Fruit fly (Drosophila melanogaster) whole organism, prepupa: Measurements from ENCODE around the gene Csas.

Source experiments
- CG10631 ChIP-seq: fragments of 200-800 bp; sonication (Bioruptor generic); optimal IDR thresholded peaks from 2 replicates; lab custom pipeline; 2016; ENCODE audit warnings: missing biosample characterization, missing genetic modification characterization
- CG11294 ChIP-seq: fragments of 200-800 bp; sonication (Bioruptor generic); IDR thresholded peaks from 2 replicates; pipeline ENCODE4 v1.3.6; 2022; ENCODE audit warnings: missing biosample characterization, missing genetic modification characterization
- CG11762 ChIP-seq: fragments of 200-800 bp; sonication (Bioruptor generic); optimal IDR thresholded peaks from 3 replicates; lab custom pipeline; 2016; ENCODE audit warnings: missing biosample characterization, missing genetic modification characterization; ENCODE audit not compliant: insufficient read depth
- CG16779 ChIP-seq: fragments of 200-800 bp; sonication (Bioruptor generic); optimal IDR thresholded peaks from 3 replicates; lab custom pipeline; 2017; ENCODE audit warnings: missing biosample characterization, mild to moderate bottlenecking, missing genetic modification characterization
- CG3032 ChIP-seq: fragments of 200-800 bp; optimal IDR thresholded peaks from 2 replicates; lab custom pipeline; 2019; ENCODE audit warnings: missing biosample characterization, mild to moderate bottlenecking, missing genetic modification characterization, moderate library complexity
- CG31627 ChIP-seq: fragments of 200-800 bp; sonication (Bioruptor generic); optimal IDR thresholded peaks from 3 replicates; lab custom pipeline; 2016; ENCODE audit warnings: missing biosample characterization, missing genetic modification characterization
- CG32006 ChIP-seq: fragments of 200-800 bp; sonication (Bioruptor generic); optimal IDR thresholded peaks from 3 replicates; lab custom pipeline; 2017; ENCODE audit warnings: missing biosample characterization, mild to moderate bottlenecking, missing genetic modification characterization
- CG3919 ChIP-seq: fragments of 200-800 bp; sonication (Bioruptor generic); optimal IDR thresholded peaks from 3 replicates; lab custom pipeline; 2016; ENCODE audit warnings: missing biosample characterization, missing genetic modification characterization
- CG4318 ChIP-seq: fragments of 200-800 bp; sonication (Bioruptor generic); optimal IDR thresholded peaks from 3 replicates; lab custom pipeline; 2017; ENCODE audit warnings: missing biosample characterization, mild to moderate bottlenecking, missing genetic modification characterization
- CG6792 ChIP-seq: fragments of 200-800 bp; sonication (Bioruptor generic); optimal IDR thresholded peaks from 3 replicates; lab custom pipeline; 2016; ENCODE audit warnings: missing biosample characterization, missing genetic modification characterization
- CG6808 ChIP-seq: fragments of 200-800 bp; sonication (Bioruptor generic); optimal IDR thresholded peaks from 3 replicates; lab custom pipeline; 2017; ENCODE audit warnings: missing biosample characterization, missing genetic modification characterization, mild to moderate bottlenecking, moderate library complexity, missing genetic modification reagents
- CG8119 ChIP-seq: fragments of 200-800 bp; sonication (Bioruptor generic); IDR thresholded peaks from 3 replicates; pipeline ENCODE4 v1.3.6; 2022; ENCODE audit warnings: missing biosample characterization, missing genetic modification characterization
- CG8632 ChIP-seq: fragments of 200-800 bp; sonication (Bioruptor generic); optimal IDR thresholded peaks from 3 replicates; lab custom pipeline; 2016; ENCODE audit warnings: missing biosample characterization, missing genetic modification characterization
- CG9139 ChIP-seq: fragments of 200-800 bp; sonication (Bioruptor generic); optimal IDR thresholded peaks from 3 replicates; lab custom pipeline; 2017; ENCODE audit warnings: missing biosample characterization, mild to moderate bottlenecking, missing genetic modification characterization
- Eip75B ChIP-seq: fragments of 200-800 bp; sonication (Bioruptor generic); optimal IDR thresholded peaks from 3 replicates; lab custom pipeline; 2016; ENCODE audit warnings: missing biosample characterization, missing genetic modification characterization
- Eip78C ChIP-seq: fragments of 200-800 bp; sonication (Bioruptor generic); peaks from one replicate; lab custom pipeline; 2016; ENCODE audit warnings: missing biosample characterization, missing genetic modification characterization
- Eip93F ChIP-seq: fragments of 200-800 bp; sonication (Bioruptor generic); optimal IDR thresholded peaks from 2 replicates; lab custom pipeline; 2016; ENCODE audit warnings: missing biosample characterization, mild to moderate bottlenecking, missing genetic modification characterization
- Ets96B ChIP-seq: fragments of 200-800 bp; optimal IDR thresholded peaks from 2 replicates; lab custom pipeline; 2019; ENCODE audit warnings: missing biosample characterization, mild to moderate bottlenecking, missing genetic modification characterization, moderate library complexity
- Gug ChIP-seq: fragments of 200-800 bp; sonication (Bioruptor generic); IDR thresholded peaks from 2 replicates; pipeline ENCODE4 v1.3.6; 2022; ENCODE audit warnings: missing biosample characterization, missing genetic modification characterization
- Hr4 ChIP-seq: fragments of 200-800 bp; sonication (Bioruptor generic); optimal IDR thresholded peaks from 3 replicates; lab custom pipeline; 2016; ENCODE audit warnings: missing biosample characterization, missing genetic modification characterization
- Met ChIP-seq: fragments of 200-800 bp; sonication (Bioruptor generic); optimal IDR thresholded peaks from 3 replicates; lab custom pipeline; 2016; ENCODE audit warnings: missing biosample characterization, missing genetic modification characterization
- OdsH ChIP-seq: fragments of 200-800 bp; sonication (Bioruptor generic); optimal IDR thresholded peaks from 3 replicates; lab custom pipeline; 2016; ENCODE audit warnings: missing biosample characterization, missing genetic modification characterization
- Sox102F ChIP-seq: fragments of 200-800 bp; sonication (Bioruptor generic); optimal IDR thresholded peaks from 2 replicates; lab custom pipeline; 2016; ENCODE audit warnings: missing biosample characterization, mild to moderate bottlenecking, missing genetic modification characterization
- Sox14 ChIP-seq: fragments of 200-800 bp; sonication (Bioruptor generic); optimal IDR thresholded peaks from 3 replicates; lab custom pipeline; 2016; ENCODE audit warnings: missing biosample characterization, missing genetic modification characterization
- achi ChIP-seq: fragments of 200-800 bp; sonication (Bioruptor generic); optimal IDR thresholded peaks from 3 replicates; lab custom pipeline; 2016; ENCODE audit warnings: missing biosample characterization, missing genetic modification characterization
- acj6 ChIP-seq: fragments of 200-800 bp; sonication (Bioruptor generic); optimal IDR thresholded peaks from 3 replicates; lab custom pipeline; 2016; ENCODE audit warnings: missing biosample characterization, missing genetic modification characterization
- dsx ChIP-seq: fragments of 200-800 bp; optimal IDR thresholded peaks from 3 replicates; lab custom pipeline; 2019; ENCODE audit warnings: missing biosample characterization, mild to moderate bottlenecking, missing genetic modification characterization, moderate library complexity; ENCODE audit not compliant: poor library complexity, severe bottlenecking
- fd59A ChIP-seq: fragments of 200-800 bp; sonication (Bioruptor generic); optimal IDR thresholded peaks from 2 replicates; lab custom pipeline; 2017; ENCODE audit warnings: missing biosample characterization, mild to moderate bottlenecking, missing genetic modification characterization, missing genetic modification reagents
- fkh ChIP-seq: fragments of 200-800 bp; sonication (Bioruptor generic); optimal IDR thresholded peaks from 3 replicates; lab custom pipeline; 2017; ENCODE audit warnings: missing biosample characterization, mild to moderate bottlenecking, missing genetic modification characterization, moderate library complexity
- lz ChIP-seq: fragments of 200-800 bp; sonication (Bioruptor generic); optimal IDR thresholded peaks from 3 replicates; lab custom pipeline; 2016; ENCODE audit warnings: missing biosample characterization, missing genetic modification characterization
- net ChIP-seq: fragments of 200-800 bp; sonication (Bioruptor generic); optimal IDR thresholded peaks from 3 replicates; lab custom pipeline; 2016; ENCODE audit warnings: missing biosample characterization, missing genetic modification characterization
- pdm3 ChIP-seq: fragments of 200-800 bp; sonication (Bioruptor generic); optimal IDR thresholded peaks from 3 replicates; lab custom pipeline; 2016; ENCODE audit warnings: missing biosample characterization, missing genetic modification characterization
- salr ChIP-seq, 2 experiments: fragments of 200-800 bp; sonication (Bioruptor generic); optimal IDR thresholded peaks; 3 replicates each; lab custom pipeline; 2016 to 2018; ENCODE audit warnings: missing biosample characterization in 2 of 2, missing genetic modification characterization in 2 of 2, mild to moderate bottlenecking in 1 of 2
- spab ChIP-seq: fragments of 200-800 bp; sonication (Bioruptor generic); optimal IDR thresholded peaks from 2 replicates; lab custom pipeline; 2017; ENCODE audit warnings: missing biosample characterization, mild to moderate bottlenecking, missing genetic modification characterization, missing genetic modification reagents
- ss ChIP-seq, 2 experiments: fragments of 200-800 bp; sonication (Bioruptor generic); optimal IDR thresholded peaks; 2 replicates in 1 of 2; 3 replicates in 1 of 2; lab custom pipeline; 2017 to 2018; ENCODE audit warnings: mild to moderate bottlenecking in 2 of 2, missing biosample characterization in 2 of 2, missing genetic modification characterization in 2 of 2, moderate library complexity in 1 of 2
- svp ChIP-seq: fragments of 200-800 bp; sonication (Bioruptor generic); peaks from one replicate; lab custom pipeline; 2016; ENCODE audit warnings: missing biosample characterization, missing genetic modification characterization

Csas gene

DNA sequence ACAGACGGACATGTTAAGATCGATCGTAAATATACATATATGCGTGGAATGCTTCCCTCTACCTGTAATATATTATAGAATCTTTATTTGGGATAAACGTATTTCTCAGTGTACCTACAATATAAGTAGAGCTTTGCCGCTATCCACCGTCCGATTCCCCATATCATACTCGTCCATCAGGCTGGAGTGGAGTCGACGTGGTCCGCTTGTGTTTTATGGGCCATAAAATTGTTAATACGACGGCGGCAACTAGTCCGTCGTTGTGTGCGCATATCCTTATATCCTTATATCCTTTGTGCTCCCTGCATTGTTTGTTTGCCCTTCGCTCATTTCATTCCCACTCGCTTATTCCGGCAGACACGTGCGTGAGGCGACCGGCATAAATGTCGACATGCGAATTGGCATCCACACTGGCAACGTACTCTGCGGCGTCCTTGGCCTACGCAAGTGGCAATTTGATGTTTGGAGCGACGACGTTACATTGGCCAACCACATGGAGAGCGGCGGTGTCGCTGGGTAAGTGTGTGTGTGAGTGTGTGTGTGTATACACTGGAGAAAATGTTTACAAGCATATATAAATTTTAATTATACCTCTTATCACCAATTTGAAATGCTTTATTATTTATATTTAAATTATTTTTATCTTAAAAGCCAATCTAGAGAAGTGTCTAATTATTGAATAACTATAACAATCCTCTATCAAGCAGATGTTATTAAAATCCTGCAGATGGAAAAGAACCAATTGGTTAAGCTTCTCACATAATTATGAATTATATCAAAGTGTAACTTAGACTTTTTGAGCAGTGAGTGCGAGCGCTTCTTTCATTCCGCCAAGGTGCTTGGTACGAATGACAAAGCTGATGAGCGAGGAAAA, 19.8 kb downstream of the Csas start:
- TF ChIP-seq Eip93F (GFP tag; lab: Kevin White, UChicago) (no peak), achi (GFP tag; lab: Kevin White, UChicago) (no peak), dsx (no peak), CG11294 (no peak), acj6 (no peak), CG11762 (GFP tag; lab: Kevin White, UChicago) (no peak), svp (GFP tag; lab: Kevin White, UChicago) (peak; percentile 52)

DNA sequence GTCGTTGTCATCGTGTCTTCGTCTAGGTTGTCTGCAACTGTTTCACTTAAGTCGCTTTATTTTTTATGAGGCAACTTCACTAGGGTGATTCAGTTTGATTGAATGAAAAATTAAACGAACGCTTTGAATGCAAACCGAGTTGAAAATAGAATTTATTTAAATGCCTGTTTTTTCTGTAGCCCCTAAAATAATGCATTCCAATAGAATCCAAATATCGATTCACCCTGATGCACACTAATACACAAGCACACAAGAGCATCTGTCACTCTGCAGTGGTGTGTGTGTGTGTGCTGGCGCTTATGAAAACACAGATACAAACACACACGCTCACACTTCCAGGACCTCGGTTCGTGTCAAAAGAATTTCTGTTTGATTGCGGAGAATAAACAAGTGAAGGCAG, 27.0 kb downstream of the Csas start:
- TF ChIP-seq Ets96B (tag; lab: Kevin White, UChicago) (peak; percentile 51), Sox102F (GFP tag; lab: Kevin White, UChicago) (peak; percentile 7), CG3919 (no peak), CG6808 (GFP tag; lab: Kevin White, UChicago) (peak; percentile 2), pdm3 (peak; percentile 39), Hr4 (peak; percentile 39), CG9139 (peak; percentile 6), CG8632 (peak; percentile 28), fd59A (GFP tag; lab: Kevin White, UChicago) (peak; percentile 44), CG31627 (GFP tag; lab: Kevin White, UChicago) (peak; percentile 1), lz (GFP tag; lab: Kevin White, UChicago) (peak; percentile 15), CG16779 (peak; percentile 8), CG8119 (GFP tag; lab: Robert Waterston, UW) (peak; percentile 44; the same call in 2 of the 3 replicates), OdsH (GFP tag; lab: Kevin White, UChicago) (peak; percentile 12), Sox14 (GFP tag; lab: Kevin White, UChicago) (peak; percentile 5), net (GFP tag; lab: Kevin White, UChicago) (peak; percentile 28), acj6 (peak; percentile 14), dsx (peak; percentile 20), CG6792 (GFP tag; lab: Kevin White, UChicago) (peak; percentile 17), Met (GFP tag; lab: Kevin White, UChicago) (peak; percentile 23), achi (GFP tag; lab: Kevin White, UChicago) (peak; percentile 36), fkh (no peak), svp (GFP tag; lab: Kevin White, UChicago) (peak; percentile 41), CG4318 (GFP tag; lab: Kevin White, UChicago) (no peak), CG11294 (no peak), spab (peak; percentile 40), CG10631 (GFP tag; lab: Kevin White, UChicago) (peak; percentile 36), ss (GFP tag; optimal IDR thresholded peaks at IDR 0.05; lab: Kevin White, UChicago) (peak in 1 of 2 experiments; percentile 51), CG3032 (tag; lab: Kevin White, UChicago) (no peak), salr (GFP tag; optimal IDR thresholded peaks at IDR 0.05; lab: Kevin White, UChicago) (no peak), Gug (GFP tag; lab: Robert Waterston, UW) (no peak), CG32006 (GFP tag; lab: Kevin White, UChicago) (peak; percentile 25), Eip75B (GFP tag; lab: Kevin White, UChicago) (no peak), Eip78C (GFP tag; lab: Kevin White, UChicago) (peak; percentile 75)

DNA sequence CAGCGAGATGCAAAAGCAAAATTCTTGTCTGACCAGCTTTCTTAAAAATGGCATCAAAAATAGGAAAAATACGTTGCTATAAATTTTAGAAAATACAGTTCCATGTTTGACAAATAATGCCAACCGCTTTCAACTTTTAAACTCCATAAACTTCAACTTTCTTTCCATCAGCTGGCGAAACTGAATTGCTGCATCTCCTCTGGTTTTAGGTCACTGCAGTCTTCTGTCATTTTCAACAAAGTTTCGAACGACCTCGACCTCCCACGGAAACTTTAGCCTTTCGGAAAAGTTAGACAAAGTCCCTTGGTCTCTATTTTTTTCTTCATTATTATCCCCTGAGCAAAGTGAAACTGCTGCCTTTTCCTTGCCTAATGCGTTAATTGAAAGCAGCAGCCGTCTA, 33.1 kb downstream of the Csas start, which contains the start of gene CG42263:
TSS of gene CG42263 (minus strand) at position 101 of the 400 bp plus-strand sequence.
- no peak for TF ChIP-seq fd59A (GFP tag; lab: Kevin White, UChicago)
